Fruit fly (Drosophila melanogaster) whole organism, embryonic: ENCODE data around the gene CG31189.

ENCODE experiments used
- CG6765 ChIP-seq: fragments of 200-800 bp; sonication (Bioruptor generic); optimal IDR thresholded peaks from 3 replicates; lab custom pipeline; 2017; ENCODE audit warnings: missing biosample characterization, mild to moderate bottlenecking, missing genetic modification characterization
- CG9817 ChIP-seq: fragments of 200-800 bp; sonication (Bioruptor generic); optimal IDR thresholded peaks from 2 replicates; lab custom pipeline; 2018; ENCODE audit warnings: missing biosample characterization, mild to moderate bottlenecking, missing genetic modification characterization, moderate library complexity
- sisA ChIP-seq: fragments of 200-800 bp; sonication (Bioruptor generic); IDR thresholded peaks from 2 replicates; pipeline ENCODE4 v1.3.6; 2022; ENCODE audit warnings: missing biosample characterization, missing genetic modification characterization
- wor ChIP-seq: fragments of 200-800 bp; sonication (Bioruptor generic); IDR thresholded peaks from 2 replicates; pipeline ENCODE4 v1.3.6; 2022; ENCODE audit warnings: missing biosample characterization, missing genetic modification characterization

DNA sequence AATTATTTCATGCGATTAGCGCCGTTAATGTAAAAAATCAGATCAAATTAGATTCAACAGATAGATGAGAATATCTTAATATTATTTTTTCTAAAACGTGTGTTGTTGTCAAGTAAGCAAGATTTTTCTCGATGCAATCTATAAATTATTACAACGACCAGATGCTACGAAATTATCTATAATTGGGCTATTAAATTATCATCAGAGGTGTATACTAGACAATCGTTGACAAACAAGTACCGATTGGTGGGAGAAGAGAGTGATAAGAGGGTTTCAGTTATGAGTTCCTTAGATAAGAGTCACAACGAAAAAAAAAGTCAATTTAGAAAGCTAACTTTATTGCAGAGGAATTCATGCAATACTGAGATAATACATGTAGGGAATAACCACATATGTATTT lies 21.9 kb upstream of the CG31189 start:
- TF ChIP-seq sisA (GFP tag; lab: Robert Waterston, UW): no peak
- no peak for TF ChIP-seq CG6765 (GFP tag; lab: Kevin White, UChicago)
- no peak for TF ChIP-seq wor (GFP tag; lab: Robert Waterston, UW)
- no peak for TF ChIP-seq CG9817 (tag; lab: Kevin White, UChicago)
